Fruit fly (Drosophila melanogaster) whole organism, prepupa: ENCODE results near the gene DppIII.

Experiments used
- CG11294 ChIP-seq: fragments of 200-800 bp; sonication (Bioruptor generic); IDR thresholded peaks from 2 replicates; pipeline ENCODE4 v1.3.6; 2022; ENCODE audit warnings: missing biosample characterization, missing genetic modification characterization
- CG8632 ChIP-seq: fragments of 200-800 bp; sonication (Bioruptor generic); optimal IDR thresholded peaks from 3 replicates; lab custom pipeline; 2016; ENCODE audit warnings: missing biosample characterization, missing genetic modification characterization
- Gug ChIP-seq: fragments of 200-800 bp; sonication (Bioruptor generic); IDR thresholded peaks from 2 replicates; pipeline ENCODE4 v1.3.6; 2022; ENCODE audit warnings: missing biosample characterization, missing genetic modification characterization
- Hr38 ChIP-seq: sonication (Bioruptor generic); optimal IDR thresholded peaks from 2 replicates; lab custom pipeline; 2016; ENCODE audit warnings: missing biosample characterization, missing genetic modification characterization
- Hr39 ChIP-seq: fragments of 200-800 bp; sonication (Bioruptor generic); optimal IDR thresholded peaks from 2 replicates; lab custom pipeline; 2016; ENCODE audit warnings: missing biosample characterization, missing genetic modification characterization
- Lpt ChIP-seq: fragments of 200-800 bp; sonication (Bioruptor generic); optimal IDR thresholded peaks from 3 replicates; lab custom pipeline; 2016; ENCODE audit warnings: missing biosample characterization, missing genetic modification characterization
- OdsH ChIP-seq: fragments of 200-800 bp; sonication (Bioruptor generic); optimal IDR thresholded peaks from 3 replicates; lab custom pipeline; 2016; ENCODE audit warnings: missing biosample characterization, missing genetic modification characterization
- Smox ChIP-seq: fragments of 200-800 bp; sonication (Bioruptor generic); optimal IDR thresholded peaks from 3 replicates; lab custom pipeline; 2016; ENCODE audit warnings: missing biosample characterization, missing genetic modification characterization
- Sox14 ChIP-seq: fragments of 200-800 bp; sonication (Bioruptor generic); optimal IDR thresholded peaks from 3 replicates; lab custom pipeline; 2016; ENCODE audit warnings: missing biosample characterization, missing genetic modification characterization
- dac ChIP-seq: fragments of 200-800 bp; sonication (Bioruptor generic); optimal IDR thresholded peaks from 2 replicates; lab custom pipeline; 2017; ENCODE audit warnings: missing biosample characterization, mild to moderate bottlenecking, missing genetic modification characterization
- fd85E ChIP-seq: fragments of 200-800 bp; sonication (Bioruptor generic); optimal IDR thresholded peaks from 3 replicates; lab custom pipeline; 2016; ENCODE audit warnings: missing biosample characterization, missing genetic modification characterization
- fkh ChIP-seq: fragments of 200-800 bp; sonication (Bioruptor generic); optimal IDR thresholded peaks from 3 replicates; lab custom pipeline; 2017; ENCODE audit warnings: missing biosample characterization, mild to moderate bottlenecking, missing genetic modification characterization, moderate library complexity
- salr ChIP-seq, 2 experiments: fragments of 200-800 bp; sonication (Bioruptor generic); optimal IDR thresholded peaks; 3 replicates each; lab custom pipeline; 2016 to 2018; ENCODE audit warnings: missing biosample characterization in 2 of 2, missing genetic modification characterization in 2 of 2, mild to moderate bottlenecking in 1 of 2
- vri ChIP-seq: fragments of 200-800 bp; sonication (Bioruptor generic); optimal IDR thresholded peaks from 3 replicates; lab custom pipeline; 2016; ENCODE audit warnings: missing biosample characterization, mild to moderate bottlenecking, missing genetic modification characterization

- TF ChIP-seq Smox (GFP tag; lab: Kevin White, UChicago) (no peak), OdsH (GFP tag; lab: Kevin White, UChicago) (no peak), Lpt (GFP tag; lab: Kevin White, UChicago) (peak; percentile 60), salr (GFP tag; optimal IDR thresholded peaks at IDR 0.05; lab: Kevin White, UChicago) (peak; percentile 17 to 41), Sox14 (GFP tag; lab: Kevin White, UChicago) (peak; percentile 78), Hr39 (no peak), vri (GFP tag; lab: Kevin White, UChicago) (no peak), Gug (GFP tag; lab: Robert Waterston, UW) (0 out of 2 replicates have a peak, but pooled peaks have one; percentile 36), CG8632 (GFP tag; lab: Kevin White, UChicago) (no peak), Hr38 (GFP tag; lab: Kevin White, UChicago) (no peak), fkh (GFP tag; lab: Kevin White, UChicago) (no peak), CG11294 (GFP tag; lab: Robert Waterston, UW) (no peak), fd85E (GFP tag; lab: Kevin White, UChicago) (no peak), dac (GFP tag; lab: Kevin White, UChicago) (no peak)
Measured at dm6 chr3R:8349449-8350115, 5.4 kb downstream of the DppIII start, which contains the start of gene Atg13.
